Worm (Caenorhabditis elegans) whole organism, young adult: ENCODE results near the gene F44A2.3.

ENCODE experiments used
- B0019.2 ChIP-seq: fragments of 200-800 bp; sonication (Bioruptor generic); conservative IDR thresholded peaks from 2 replicates; pipeline ENCODE4 v1.3.6; 2022; ENCODE audit warnings: missing genetic modification reagents, missing genetic modification characterization, missing compliant biosample characterization
- F52B5.7 ChIP-seq: sonication (generic microtip); optimal IDR thresholded peaks from 2 replicates; lab custom pipeline; 2016; ENCODE audit warnings: mild to moderate bottlenecking, missing genetic modification characterization, missing compliant biosample characterization
- F55B11.4 ChIP-seq: sonication (generic microtip); optimal IDR thresholded peaks from 2 replicates; lab custom pipeline; 2016; ENCODE audit warnings: missing compliant biosample characterization, missing genetic modification characterization, borderline replicate concordance; ENCODE audit not compliant: insufficient read depth
- F57A8.1 ChIP-seq: fragments of 200-800 bp; sonication (Bioruptor generic); optimal IDR thresholded peaks from 2 replicates; lab custom pipeline; 2018; ENCODE audit warnings: mild to moderate bottlenecking, missing genetic modification characterization, moderate library complexity, missing compliant biosample characterization
- ama-1 ChIP-seq, 3 experiments: fragments of 150-350 bp in 1 of 3; sonication (generic microtip) in 2 of 3; optimal IDR thresholded peaks; 2 replicates each; lab custom pipeline; 2014 to 2018; ENCODE audit warnings: missing biosample characterization in 2 of 3, missing genetic modification characterization in 2 of 3, missing genetic modification reagents in 2 of 3
- aptf-2 ChIP-seq: fragments of 200-800 bp; sonication (Bioruptor generic); conservative IDR thresholded peaks from 2 replicates; pipeline ENCODE4 v1.3.6; 2022; ENCODE audit warnings: missing genetic modification reagents, missing genetic modification characterization, missing compliant biosample characterization
- bed-1 ChIP-seq: fragments of 200-800 bp; sonication (Bioruptor generic); IDR thresholded peaks from 2 replicates; pipeline ENCODE4 v1.3.6; 2022; ENCODE audit warnings: missing genetic modification reagents, missing genetic modification characterization, missing compliant biosample characterization
- cebp-1 ChIP-seq, 2 experiments: fragments of 200-800 bp in 1 of 2; sonication (Bioruptor generic) in 1 of 2; sonication (generic microtip) in 1 of 2; IDR thresholded peaks in 1 of 2; optimal IDR thresholded peaks in 1 of 2; 2 replicates each; pipeline versions ENCODE4 v1.3.6 to Lab custom; 2017 to 2022; ENCODE audit warnings: missing compliant biosample characterization in 2 of 2, missing genetic modification characterization in 2 of 2, mild to moderate bottlenecking in 1 of 2, missing genetic modification reagents in 1 of 2, moderate library complexity in 1 of 2
- cebp-2 ChIP-seq: fragments of 200-800 bp; sonication (Bioruptor generic); IDR thresholded peaks from 2 replicates; pipeline ENCODE4 v1.3.6; 2022; ENCODE audit warnings: missing genetic modification characterization, missing compliant biosample characterization
- dox-1 ChIP-seq: fragments of 200-800 bp; sonication (Bioruptor generic); IDR thresholded peaks from 2 replicates; pipeline ENCODE4 v1.3.6; 2022; ENCODE audit warnings: missing genetic modification reagents, missing genetic modification characterization, missing compliant biosample characterization
- efl-1 ChIP-seq: fragments of 150-350 bp; optimal IDR thresholded peaks from 2 replicates; lab custom pipeline; 2014; ENCODE audit warnings: missing biosample characterization, missing genetic modification reagents, missing genetic modification characterization
- ets-4 ChIP-seq: fragments of 200-800 bp; sonication (Bioruptor generic); optimal IDR thresholded peaks from 2 replicates; lab custom pipeline; 2018; ENCODE audit warnings: mild to moderate bottlenecking, missing genetic modification characterization, missing compliant biosample characterization
- gei-17 ChIP-seq: fragments of 200-800 bp; sonication (Bioruptor generic); optimal IDR thresholded peaks from 2 replicates; lab custom pipeline; 2018; ENCODE audit warnings: mild to moderate bottlenecking, missing genetic modification characterization, missing compliant biosample characterization
- hlh-12 ChIP-seq: sonication (generic microtip); optimal IDR thresholded peaks from 2 replicates; lab custom pipeline; 2016; ENCODE audit warnings: missing genetic modification characterization, missing compliant biosample characterization
- lag-1 ChIP-seq: fragments of 200-800 bp; sonication (Bioruptor generic); IDR thresholded peaks from 2 replicates; pipeline ENCODE4 v1.3.6; 2022; ENCODE audit warnings: missing genetic modification reagents, missing genetic modification characterization, missing compliant biosample characterization
- let-526 ChIP-seq: fragments of 200-800 bp; sonication (Bioruptor generic); IDR thresholded peaks from 2 replicates; pipeline ENCODE4 v1.3.6; 2022; ENCODE audit warnings: missing genetic modification reagents, missing genetic modification characterization, missing compliant biosample characterization
- madf-10 ChIP-seq: sonication (generic microtip); optimal IDR thresholded peaks from 2 replicates; lab custom pipeline; 2016; ENCODE audit warnings: mild to moderate bottlenecking, missing genetic modification characterization, missing compliant biosample characterization
- madf-3 ChIP-seq: fragments of 200-800 bp; sonication (Bioruptor generic); IDR thresholded peaks from 2 replicates; pipeline ENCODE4 v1.3.6; 2022; ENCODE audit warnings: missing genetic modification reagents, missing genetic modification characterization, missing compliant biosample characterization
- mel-28 ChIP-seq: sonication (generic microtip); optimal IDR thresholded peaks from 2 replicates; lab custom pipeline; 2016; ENCODE audit warnings: borderline replicate concordance, mild to moderate bottlenecking, missing genetic modification characterization, missing compliant biosample characterization
- nfyb-1 ChIP-seq: fragments of 200-800 bp; sonication (Bioruptor generic); IDR thresholded peaks from 2 replicates; pipeline ENCODE4 v1.3.6; 2022; ENCODE audit warnings: missing genetic modification reagents, missing genetic modification characterization, missing compliant biosample characterization
- nhr-120 ChIP-seq: fragments of 200-800 bp; sonication (Bioruptor generic); IDR thresholded peaks from 2 replicates; pipeline ENCODE4 v1.3.6; 2022; ENCODE audit warnings: missing genetic modification characterization, missing compliant biosample characterization
- nhr-27 ChIP-seq: fragments of 200-800 bp; sonication (Bioruptor generic); optimal IDR thresholded peaks from 2 replicates; lab custom pipeline; 2018; ENCODE audit warnings: mild to moderate bottlenecking, missing genetic modification characterization, moderate library complexity, missing compliant biosample characterization
- nhr-80 ChIP-seq: sonication (generic microtip); optimal IDR thresholded peaks from 2 replicates; lab custom pipeline; 2016; ENCODE audit warnings: missing genetic modification characterization, missing compliant biosample characterization
- nhr-90 ChIP-seq: sonication (generic microtip); optimal IDR thresholded peaks from 2 replicates; lab custom pipeline; 2016; ENCODE audit warnings: missing genotype, mild to moderate bottlenecking, missing genetic modification characterization, missing compliant biosample characterization
- pha-4 ChIP-seq: fragments of 150-350 bp; sonication (generic microtip); optimal IDR thresholded peaks from 2 replicates; lab custom pipeline; 2014; ENCODE audit warnings: missing biosample characterization, missing genetic modification reagents, missing genetic modification characterization
- repo-1 ChIP-seq: sonication (generic microtip); optimal IDR thresholded peaks from 2 replicates; lab custom pipeline; 2017; ENCODE audit warnings: mild to moderate bottlenecking, missing genetic modification characterization, missing compliant biosample characterization
- rpc-1 ChIP-seq, 2 experiments: fragments of 150-350 bp in 1 of 2; sonication (generic microtip) in 1 of 2; optimal IDR thresholded peaks; 2 replicates each; lab custom pipeline; 2014 to 2018; ENCODE audit warnings: missing biosample characterization in 1 of 2, missing genetic modification characterization in 1 of 2, missing genetic modification reagents in 1 of 2, missing genotype in 1 of 2
- snpc-3.4 ChIP-seq: sonication (generic microtip); optimal IDR thresholded peaks from 2 replicates; lab custom pipeline; 2017; ENCODE audit warnings: missing genetic modification characterization, mild to moderate bottlenecking, missing compliant biosample characterization, antibody characterized with exemption, moderate library complexity, missing genotype, missing genetic modification reagents
- somi-1 ChIP-seq: fragments of 200-800 bp; sonication (Bioruptor generic); optimal IDR thresholded peaks from 2 replicates; lab custom pipeline; 2018; ENCODE audit warnings: mild to moderate bottlenecking, missing genetic modification characterization, missing compliant biosample characterization
- tbp1 ChIP-seq: fragments of 200-800 bp; sonication (Bioruptor generic); optimal IDR thresholded peaks from 2 replicates; lab custom pipeline; 2018; ENCODE audit warnings: mild to moderate bottlenecking, missing genetic modification characterization, missing compliant biosample characterization
- tbx-9 ChIP-seq: sonication (generic microtip); optimal IDR thresholded peaks from 2 replicates; lab custom pipeline; 2016; ENCODE audit warnings: borderline replicate concordance, missing genetic modification characterization, inconsistent platforms, missing compliant biosample characterization
- ztf-28 ChIP-seq: fragments of 200-800 bp; sonication (Bioruptor generic); IDR thresholded peaks from 2 replicates; pipeline ENCODE4 v1.3.6; 2022; ENCODE audit warnings: missing genetic modification reagents, missing genetic modification characterization, missing compliant biosample characterization
- ztf-3 ChIP-seq: fragments of 200-800 bp; sonication (Bioruptor generic); optimal IDR thresholded peaks from 2 replicates; lab custom pipeline; 2018; ENCODE audit warnings: mild to moderate bottlenecking, missing genetic modification characterization, missing compliant biosample characterization

F44A2.3 gene

DNA sequence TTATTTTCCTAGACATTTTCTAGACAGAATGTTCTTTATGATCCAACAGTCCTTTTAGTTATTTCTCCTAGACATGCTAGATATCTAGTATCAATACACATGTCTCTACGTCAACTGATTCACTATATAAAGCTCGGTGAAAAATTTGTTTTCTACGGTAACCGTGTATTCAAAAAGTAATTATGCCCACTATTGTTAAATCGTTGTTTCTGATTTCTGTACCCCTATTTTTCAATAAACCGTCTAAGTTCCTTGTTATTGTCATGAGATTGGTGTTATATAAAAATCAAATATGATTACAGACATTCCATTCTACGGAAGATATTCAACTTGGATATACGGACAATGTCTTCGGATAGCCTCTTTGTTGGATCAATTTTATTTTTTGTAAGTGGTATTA, 47.7 kb downstream of the F44A2.3 start, which contains the start of gene srx-46:
Gene srx-46, plus strand, starts transcription at position 301 of the 400 bp plus-strand sequence.
- TF ChIP-seq tbx-9 (tag; lab: Kevin White, UChicago) (no peak), madf-3 (GFP tag; lab: Robert Waterston, UW) (no peak), B0019.2 (GFP tag; lab: Robert Waterston, UW) (no peak), ama-1 (optimal IDR thresholded peaks at IDR 0.05; lab: Kevin White, UChicago) (no peak), ama-1 (GFP tag; optimal IDR thresholded peaks at IDR 0.05; lab: Kevin White, UChicago) (no peak), nhr-27 (tag; lab: Kevin White, UChicago) (no peak), lag-1 (no peak), efl-1 (GFP tag; lab: Kevin White, UChicago) (no peak), nhr-90 (tag; lab: Kevin White, UChicago) (no peak), tbp1 (GFP tag; lab: Kevin White, UChicago) (no peak), repo-1 (no peak), F57A8.1 (no peak), F55B11.4 (tag; lab: Kevin White, UChicago) (no peak), ztf-28 (GFP tag; lab: Robert Waterston, UW) (no peak), cebp-1 (GFP tag; IDR thresholded peaks at IDR 0.05; lab: Robert Waterston, UW) (no peak), cebp-1 (tag; optimal IDR thresholded peaks at IDR 0.05; lab: Kevin White, UChicago) (no peak), snpc-3.4 (tag; lab: Kevin White, UChicago) (no peak), nfyb-1 (GFP tag; lab: Robert Waterston, UW) (no peak), cebp-2 (GFP tag; lab: Robert Waterston, UW) (no peak), hlh-12 (tag; lab: Kevin White, UChicago) (no peak)
- TF ChIP-seq, all 124 proteins: peak for 0

DNA sequence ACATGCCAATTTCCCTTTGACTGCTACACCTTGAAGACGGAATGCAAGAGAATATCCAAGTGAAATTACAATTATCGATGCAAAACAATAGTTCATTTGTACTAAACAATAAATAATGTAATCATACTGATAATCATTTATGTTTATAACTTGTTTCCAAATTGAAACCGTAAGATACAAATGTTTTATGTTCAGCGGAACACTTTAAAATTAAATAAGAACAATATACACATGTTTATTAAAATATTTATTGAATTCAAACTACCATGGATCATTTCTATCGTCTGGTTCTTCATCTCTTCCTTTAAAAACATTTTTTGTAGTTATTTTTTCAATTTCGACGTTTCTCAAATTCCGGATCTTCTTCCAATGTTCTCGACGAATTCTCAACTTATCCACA, 50.2 kb downstream of the F44A2.3 start, which contains the start of gene ttr-40:
Gene ttr-40, minus strand, starts transcription at position 101 of the 400 bp plus-strand sequence.
- TF ChIP-seq mel-28 (no peak), somi-1 (GFP tag; lab: Kevin White, UChicago) (no peak), F52B5.7 (tag; lab: Kevin White, UChicago) (no peak), pha-4 (tag; lab: Kevin White, UChicago) (no peak), rpc-1 (optimal IDR thresholded peaks at IDR 0.05; lab: Kevin White, UChicago) (no peak), rpc-1 (tag; optimal IDR thresholded peaks at IDR 0.05; lab: Kevin White, UChicago) (no peak), F57A8.1 (no peak), madf-10 (tag; lab: Kevin White, UChicago) (no peak), ztf-3 (GFP tag; lab: Kevin White, UChicago) (no peak), nhr-120 (GFP tag; lab: Robert Waterston, UW) (no peak), ets-4 (GFP tag; lab: Kevin White, UChicago) (no peak), let-526 (no peak), dox-1 (GFP tag; lab: Robert Waterston, UW) (no peak), aptf-2 (GFP tag; lab: Robert Waterston, UW) (no peak)

DNA sequence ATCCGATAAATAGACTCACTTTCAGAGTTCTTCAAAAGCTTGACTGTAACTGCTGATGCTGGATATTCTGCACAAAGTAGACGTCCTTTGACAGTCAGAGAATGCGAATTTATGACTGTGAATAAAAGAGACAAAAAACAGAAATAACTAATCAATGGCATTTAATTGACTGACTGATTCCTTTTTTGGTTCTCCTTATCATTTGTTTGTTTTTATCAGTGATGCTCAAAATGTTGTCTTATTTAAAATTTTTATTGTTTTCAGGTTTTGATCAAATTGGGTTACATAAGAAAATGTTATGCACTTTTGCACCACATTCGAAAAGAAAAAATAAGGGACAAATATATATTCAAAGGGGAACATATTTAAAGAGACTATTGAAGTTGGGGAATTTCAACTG, 51.1 kb downstream of the F44A2.3 start, which contains the start of gene ttr-49:
Gene ttr-49, minus strand, starts transcription at position 171 of the 400 bp plus-strand sequence.
- no peak for TF ChIP-seq bed-1 (GFP tag; lab: Robert Waterston, UW)
- TF ChIP-seq nhr-80 (tag; lab: Kevin White, UChicago): peak; percentile 51
- TF ChIP-seq, all 124 proteins: peak for 1

DNA sequence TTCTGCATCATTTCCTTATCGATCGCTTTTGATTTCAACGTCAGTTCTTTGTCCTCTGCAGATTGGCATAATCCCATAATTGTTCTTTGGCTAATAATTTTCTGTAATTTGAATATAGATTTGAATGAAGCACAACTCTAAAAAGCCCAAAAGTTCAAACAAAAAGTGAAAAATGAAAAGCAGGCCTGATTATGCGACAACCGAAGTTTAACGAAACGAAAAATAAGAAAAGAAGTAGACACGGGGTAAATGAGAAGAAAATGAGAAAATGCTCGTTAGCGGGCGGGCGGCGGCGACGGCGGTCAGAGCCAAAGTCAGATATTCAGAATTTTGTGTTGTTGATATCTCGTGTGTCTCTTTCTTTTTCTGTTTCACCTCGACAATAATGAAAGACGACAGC, 54.5 kb downstream of the F44A2.3 start, which contains the start of gene gpa-3:
Gene gpa-3, minus strand, starts transcription at position 101 of the 400 bp plus-strand sequence.
- no peak for TF ChIP-seq gei-17 (GFP tag; lab: Kevin White, UChicago)
